Fruit fly (Drosophila melanogaster): ENCODE data around the gene ko.

Gene ko

DNA sequence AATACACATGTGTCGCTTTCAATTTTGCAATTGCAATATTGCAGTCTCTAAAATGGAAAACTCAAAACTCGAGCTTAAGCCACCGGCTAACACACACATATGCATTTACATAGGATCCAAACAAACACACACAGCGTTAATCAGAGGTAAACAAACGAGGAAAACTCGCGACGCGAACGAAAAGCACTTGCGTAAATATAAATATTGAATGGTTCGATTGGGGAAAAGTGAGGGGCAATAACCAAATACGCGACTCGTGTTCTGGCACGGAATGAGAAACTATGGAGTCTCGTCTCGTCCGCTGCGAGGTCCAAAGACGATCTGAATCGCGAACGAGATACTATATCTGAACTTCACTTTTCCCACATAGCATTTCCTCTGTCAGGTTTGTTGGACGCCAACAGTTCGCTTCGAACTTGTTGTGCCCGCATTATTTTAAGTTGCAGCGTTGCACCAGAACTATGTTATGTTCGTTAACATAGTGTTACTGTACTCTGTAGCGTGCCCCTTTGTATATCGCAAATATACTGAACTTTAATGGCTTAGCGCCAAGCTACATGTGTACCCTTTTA lies at the start of gene ko (continued):
- TF ChIP-seq lov (optimal IDR thresholded peaks at IDR 0.05) (no peak), lov (GFP tag; IDR thresholded peaks at IDR 0.05) (peak; percentile 43; the same call in 1 of the 3 replicates), emc (GFP tag; optimal IDR thresholded peaks at IDR 0.05) (peak; percentile 4), ro (GFP tag; IDR thresholded peaks at IDR 0.05) (no peak), fru (optimal IDR thresholded peaks at IDR 0.05) (no peak), CG8944 (GFP tag; optimal IDR thresholded peaks at IDR 0.05) (peak; percentile 4), Usf (GFP tag; optimal IDR thresholded peaks at IDR 0.05) (no peak), CG17829 (tag; optimal IDR thresholded peaks at IDR 0.05) (peak; percentile 25), CG30431 (GFP tag; optimal IDR thresholded peaks at IDR 0.05) (no peak), CG13296 (GFP tag; optimal IDR thresholded peaks at IDR 0.05) (peak; percentile 3), gro (GFP tag; optimal IDR thresholded peaks at IDR 0.05) (no peak), CG1529 (GFP tag; optimal IDR thresholded peaks at IDR 0.05) (peak; percentile 64), CG9437 (GFP tag; optimal IDR thresholded peaks at IDR 0.05) (no peak), Hr39 (optimal IDR thresholded peaks at IDR 0.05) (no peak), gsb (GFP tag; IDR thresholded peaks at IDR 0.05) (no peak), fd64A (GFP tag; optimal IDR thresholded peaks at IDR 0.05) (peak; percentile 86), CG13424 (tag; optimal IDR thresholded peaks at IDR 0.05) (peak; percentile 48), CG6689 (GFP tag; IDR thresholded peaks at IDR 0.05) (no peak), CG43689 (GFP tag; IDR thresholded peaks at IDR 0.05) (no peak), BtbVII (GFP tag; optimal IDR thresholded peaks at IDR 0.05) (no peak), PHDP (tag; optimal IDR thresholded peaks at IDR 0.05) (peak; percentile 40), odd (GFP tag; optimal IDR thresholded peaks at IDR 0.05) (peak; percentile 45), CG1832 (GFP tag; optimal IDR thresholded peaks at IDR 0.05) (no peak), CG18619 (GFP tag; optimal IDR thresholded peaks at IDR 0.05) (peak; percentile 17), chn (GFP tag; optimal IDR thresholded peaks at IDR 0.05) (no peak), CG13123 (GFP tag; optimal IDR thresholded peaks at IDR 0.05) (peak; percentile 9), gcm2 (GFP tag; optimal IDR thresholded peaks at IDR 0.05) (no peak), CG17802 (tag; optimal IDR thresholded peaks at IDR 0.05) (no peak), CG33213 (GFP tag; optimal IDR thresholded peaks at IDR 0.05) (peak; percentile 19), dimm (GFP tag; IDR thresholded peaks at IDR 0.05) (no peak), dan (GFP tag; IDR thresholded peaks at IDR 0.05) (no peak), Dip2 (GFP tag; IDR thresholded peaks at IDR 0.05) (no peak), wdn (GFP tag; IDR thresholded peaks at IDR 0.05) (no peak), sc (optimal IDR thresholded peaks at IDR 0.05) (no peak), sc (GFP tag; optimal IDR thresholded peaks at IDR 0.05) (peak; percentile 48), CG9727 (GFP tag; optimal IDR thresholded peaks at IDR 0.05) (peak; percentile 32), kay (GFP tag; optimal IDR thresholded peaks at IDR 0.05) (no peak), Hmr (GFP tag; optimal IDR thresholded peaks at IDR 0.05) (no peak), CG1603 (tag; optimal IDR thresholded peaks at IDR 0.05) (peak; percentile 52), HHEX (GFP tag; optimal IDR thresholded peaks at IDR 0.05) (peak; percentile 65), CG12219 (GFP tag; optimal IDR thresholded peaks at IDR 0.05) (peak; percentile 39), CG8281 (tag; optimal IDR thresholded peaks at IDR 0.05) (peak; percentile 7), CG8290 (GFP tag; optimal IDR thresholded peaks at IDR 0.05) (peak; percentile 16), CG8290 (tag; optimal IDR thresholded peaks at IDR 0.05) (peak in 1 of 2 experiments; percentile 38), Med (GFP tag) (peak; percentile 76), lbe (GFP tag; optimal IDR thresholded peaks at IDR 0.05) (no peak), CG17385 (GFP tag; optimal IDR thresholded peaks at IDR 0.05) (peak; percentile 27), CG14441 (GFP tag; IDR thresholded peaks at IDR 0.05) (no peak), NC2β (GFP tag; optimal IDR thresholded peaks at IDR 0.05) (peak; percentile 26), CG18011 (GFP tag; optimal IDR thresholded peaks at IDR 0.05) (no peak), CG4328 (GFP tag; optimal IDR thresholded peaks at IDR 0.05) (peak; percentile 5), so (GFP tag; IDR thresholded peaks at IDR 0.05) (0 out of 3 replicates have a peak, but pooled peaks have one; percentile 44), tna (GFP tag; IDR thresholded peaks at IDR 0.05; ENCODE audit: partially characterized antibody) (no peak)
